Worm (Caenorhabditis elegans) whole organism, late embryonic: Measurements from ENCODE around the gene F45D3.1.

ENCODE experiments used
- F13H6.1 ChIP-seq: sonication (generic microtip); optimal IDR thresholded peaks from 2 replicates; lab custom pipeline; 2016; ENCODE audit warnings: missing genetic modification characterization, missing compliant biosample characterization
- K02D7.2 ChIP-seq: sonication (generic microtip); optimal IDR thresholded peaks from 2 replicates; lab custom pipeline; 2017; ENCODE audit warnings: mild to moderate bottlenecking, missing genetic modification characterization, missing compliant biosample characterization
- K09A11.1 ChIP-seq: sonication (generic microtip); optimal IDR thresholded peaks from 2 replicates; lab custom pipeline; 2017; ENCODE audit warnings: antibody characterized with exemption, mild to moderate bottlenecking, missing genetic modification characterization, missing compliant biosample characterization; ENCODE audit not compliant: insufficient read depth
- T23F11.4 ChIP-seq: fragments of 200-800 bp; sonication (Bioruptor generic); optimal IDR thresholded peaks from 2 replicates; lab custom pipeline; 2018; ENCODE audit warnings: mild to moderate bottlenecking, missing genetic modification characterization, missing compliant biosample characterization
- ahr-1 ChIP-seq: sonication (generic microtip); optimal IDR thresholded peaks from 2 replicates; lab custom pipeline; 2016; ENCODE audit warnings: missing genetic modification characterization, missing compliant biosample characterization
- ceh-18 ChIP-seq: sonication (generic microtip); optimal IDR thresholded peaks from 2 replicates; lab custom pipeline; 2016; ENCODE audit warnings: missing genetic modification characterization, missing compliant biosample characterization
- ceh-22 ChIP-seq: sonication (generic microtip); optimal IDR thresholded peaks from 2 replicates; lab custom pipeline; 2017; ENCODE audit warnings: missing biosample characterization, missing genetic modification characterization
- ceh-34 ChIP-seq: sonication (generic microtip); optimal IDR thresholded peaks from 2 replicates; lab custom pipeline; 2016; ENCODE audit warnings: mild to moderate bottlenecking, missing genetic modification characterization, missing compliant biosample characterization
- ceh-45 ChIP-seq: fragments of 200-800 bp; sonication (Bioruptor generic); IDR thresholded peaks from 2 replicates; pipeline ENCODE4 v1.3.6; 2022; ENCODE audit warnings: missing genetic modification reagents, missing genetic modification characterization, missing compliant biosample characterization
- ceh-9 ChIP-seq: sonication (generic microtip); optimal IDR thresholded peaks from 2 replicates; lab custom pipeline; 2016; ENCODE audit warnings: mild to moderate bottlenecking, missing genetic modification characterization, inconsistent platforms, missing compliant biosample characterization
- dmd-4 ChIP-seq: sonication (generic microtip); optimal IDR thresholded peaks from 2 replicates; lab custom pipeline; 2016; ENCODE audit warnings: borderline replicate concordance, missing genetic modification characterization, missing compliant biosample characterization
- elt-2 ChIP-seq: sonication (generic microtip); optimal IDR thresholded peaks from 2 replicates; lab custom pipeline; 2016; ENCODE audit warnings: missing genetic modification reagents, missing genetic modification characterization, missing compliant biosample characterization
- ets-4 ChIP-seq: sonication (generic microtip); optimal IDR thresholded peaks from 2 replicates; lab custom pipeline; 2016; ENCODE audit warnings: missing genetic modification characterization, missing compliant biosample characterization
- eyg-1 ChIP-seq: sonication (generic microtip); optimal IDR thresholded peaks from 2 replicates; lab custom pipeline; 2016; ENCODE audit warnings: missing genotype, missing genetic modification characterization, missing compliant biosample characterization
- fax-1 ChIP-seq: sonication (generic microtip); optimal IDR thresholded peaks from 2 replicates; lab custom pipeline; 2016; ENCODE audit warnings: missing genotype, missing genetic modification characterization, missing compliant biosample characterization
- fkh-10 ChIP-seq: fragments of 150-350 bp; optimal IDR thresholded peaks from 2 replicates; lab custom pipeline; 2014; ENCODE audit warnings: missing biosample characterization, missing genetic modification reagents, missing genetic modification characterization
- gmeb-2 ChIP-seq: sonication (generic microtip); optimal IDR thresholded peaks from 2 replicates; lab custom pipeline; 2016; ENCODE audit warnings: missing genetic modification characterization, inconsistent platforms, missing compliant biosample characterization
- hlh-30 ChIP-seq: sonication (generic microtip); optimal IDR thresholded peaks from 2 replicates; lab custom pipeline; 2017; ENCODE audit warnings: antibody characterized with exemption, missing genetic modification characterization, missing compliant biosample characterization; ENCODE audit not compliant: insufficient read depth
- hlh-8 ChIP-seq: sonication (generic microtip); optimal IDR thresholded peaks from 2 replicates; lab custom pipeline; 2016; ENCODE audit warnings: missing genotype, missing genetic modification characterization, missing compliant biosample characterization
- lin-11 ChIP-seq: fragments of 200-800 bp; sonication (Bioruptor generic); optimal IDR thresholded peaks from 2 replicates; lab custom pipeline; 2018; ENCODE audit warnings: mild to moderate bottlenecking, missing genetic modification characterization, missing compliant biosample characterization
- mec-3 ChIP-seq: sonication (generic microtip); optimal IDR thresholded peaks from 2 replicates; lab custom pipeline; 2016; ENCODE audit warnings: borderline replicate concordance, missing genetic modification characterization, missing compliant biosample characterization
- nhr-11 ChIP-seq: fragments of 150-350 bp; optimal IDR thresholded peaks from 2 replicates; lab custom pipeline; 2014; ENCODE audit warnings: missing biosample characterization, missing genetic modification characterization
- odd-2 ChIP-seq: sonication (generic microtip); optimal IDR thresholded peaks from 2 replicates; lab custom pipeline; 2017; ENCODE audit warnings: antibody characterized with exemption, mild to moderate bottlenecking, missing genetic modification characterization, missing compliant biosample characterization
- pat-9 ChIP-seq: fragments of 200-800 bp; sonication (Bioruptor generic); optimal IDR thresholded peaks from 2 replicates; lab custom pipeline; 2018; ENCODE audit warnings: mild to moderate bottlenecking, missing genetic modification characterization, moderate library complexity, missing compliant biosample characterization
- pax-1 ChIP-seq: fragments of 150-350 bp; optimal IDR thresholded peaks from 2 replicates; lab custom pipeline; 2014; ENCODE audit warnings: missing biosample characterization, missing genetic modification characterization
- pha-4 ChIP-seq: fragments of 150-350 bp; optimal IDR thresholded peaks from 2 replicates; lab custom pipeline; 2018; ENCODE audit warnings: missing biosample characterization, missing genetic modification reagents, missing genetic modification characterization
- pros-1 ChIP-seq: fragments of 150-350 bp; optimal IDR thresholded peaks from 2 replicates; lab custom pipeline; 2014; ENCODE audit warnings: missing biosample characterization, missing genetic modification reagents, missing genetic modification characterization
- rnt-1 ChIP-seq: sonication (generic microtip); optimal IDR thresholded peaks from 2 replicates; lab custom pipeline; 2016; ENCODE audit warnings: missing genetic modification characterization, missing compliant biosample characterization
- sdc-2 ChIP-seq: sonication (generic microtip); optimal IDR thresholded peaks from 2 replicates; lab custom pipeline; 2016; ENCODE audit warnings: missing genotype, missing genetic modification characterization, missing compliant biosample characterization
- sox-2 ChIP-seq: fragments of 200-800 bp; sonication (Bioruptor generic); IDR thresholded peaks from 2 replicates; pipeline ENCODE4 v1.3.6; 2022; ENCODE audit warnings: missing genetic modification reagents, missing genetic modification characterization, missing compliant biosample characterization
- tbx-2 ChIP-seq: sonication (generic microtip); optimal IDR thresholded peaks from 2 replicates; lab custom pipeline; 2016; ENCODE audit warnings: missing genetic modification characterization, missing compliant biosample characterization
- unc-3 ChIP-seq, 2 experiments: fragments of 200-800 bp in 1 of 2; sonication (Bioruptor generic) in 1 of 2; sonication (generic microtip) in 1 of 2; conservative IDR thresholded peaks in 1 of 2; optimal IDR thresholded peaks in 1 of 2; 2 replicates each; pipeline versions ENCODE4 v1.3.6 to Lab custom; 2016 to 2022; ENCODE audit warnings: missing compliant biosample characterization in 2 of 2, missing genetic modification characterization in 2 of 2, missing genetic modification reagents in 1 of 2
- unc-42 ChIP-seq: sonication (generic microtip); optimal IDR thresholded peaks from 2 replicates; lab custom pipeline; 2016; ENCODE audit warnings: missing genotype, missing genetic modification characterization, missing compliant biosample characterization
- unc-55 ChIP-seq: sonication (generic microtip); optimal IDR thresholded peaks from 2 replicates; lab custom pipeline; 2017; ENCODE audit warnings: missing biosample characterization, missing genetic modification reagents, missing genetic modification characterization
- zip-5 ChIP-seq: sonication (generic microtip); optimal IDR thresholded peaks from 2 replicates; lab custom pipeline; 2016; ENCODE audit warnings: missing genetic modification characterization, missing compliant biosample characterization
- ztf-16 ChIP-seq: sonication (generic microtip); optimal IDR thresholded peaks from 2 replicates; lab custom pipeline; 2017; ENCODE audit warnings: missing genetic modification characterization, missing compliant biosample characterization

F45D3.1 gene

DNA sequence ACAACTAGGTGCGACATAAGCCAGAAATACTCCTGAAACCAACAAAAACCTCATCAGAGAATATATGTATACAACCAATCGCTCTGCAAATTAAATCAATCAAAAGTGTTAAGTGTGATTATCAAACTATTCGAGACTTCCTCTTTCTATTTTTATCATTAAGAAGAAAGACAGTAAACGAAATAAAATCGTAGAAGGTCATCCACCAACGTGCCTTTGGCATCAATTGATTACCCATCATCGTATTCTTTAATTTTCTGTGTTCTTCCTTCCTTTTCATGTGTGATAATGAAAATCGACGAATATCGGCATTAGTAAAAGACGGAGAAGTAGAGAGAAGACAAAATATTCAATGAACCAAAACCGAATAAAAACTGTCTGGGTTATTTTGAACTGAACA lies 14.9 kb upstream of the F45D3.1 start:
- no peak for TF ChIP-seq zip-5 (tag; lab: Kevin White, UChicago)
- TF ChIP-seq ceh-45 (GFP tag; lab: Robert Waterston, UW) = no peak
- no peak for TF ChIP-seq ceh-9
- no peak for TF ChIP-seq rnt-1
- TF ChIP-seq odd-2 (tag; lab: Kevin White, UChicago) = no peak

DNA sequence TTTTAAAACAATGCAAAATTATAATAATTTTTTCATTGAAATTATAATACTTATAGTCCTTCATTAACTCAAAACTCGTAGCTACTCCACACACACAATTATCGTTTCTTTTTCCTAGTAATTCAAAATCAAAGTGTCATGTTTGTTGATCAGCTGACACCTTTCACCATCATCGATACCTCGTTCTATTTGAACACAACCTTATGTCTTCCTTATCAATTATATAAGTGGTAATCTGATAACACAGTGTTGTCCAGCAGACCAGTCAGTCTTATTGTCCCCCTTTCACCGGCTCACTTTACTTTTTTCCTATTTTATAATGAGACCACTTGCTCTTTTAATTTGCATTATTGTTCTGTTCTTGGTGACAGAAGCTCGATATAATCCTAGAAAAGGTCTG lies 14.1 kb upstream of the F45D3.1 start, which contains the start of the genes T28H10.2 and lgmn-1:
T28H10.2 (minus strand) TSS at position 177 of the 400 bp plus-strand sequence.
lgmn-1 (plus strand) TSS at position 284 of the 400 bp plus-strand sequence.
- TF ChIP-seq elt-2 (peak; percentile 89), gmeb-2 (tag; lab: Kevin White, UChicago) (no peak)

DNA sequence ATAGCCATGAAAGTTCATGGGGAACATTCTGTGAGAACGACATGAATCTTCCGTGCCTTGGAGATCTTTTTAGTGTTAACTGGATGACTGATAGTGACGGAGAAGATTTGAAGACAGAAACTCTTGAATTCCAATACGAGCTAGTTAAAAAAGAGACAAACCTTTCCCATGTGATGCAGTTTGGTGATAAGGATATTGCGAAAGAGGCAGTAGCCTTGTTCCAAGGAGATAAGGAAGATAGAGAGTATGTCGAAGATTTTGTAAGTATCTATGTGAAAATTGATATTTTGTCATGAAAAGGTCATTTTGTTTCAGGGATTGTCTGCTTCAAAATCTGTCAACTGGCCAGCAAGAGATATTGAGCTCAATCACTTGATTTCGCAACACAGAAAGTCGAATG lies 13.0 kb upstream of the F45D3.1 start:
- TF ChIP-seq hlh-8 (tag; lab: Kevin White, UChicago) = no peak
- no peak for TF ChIP-seq nhr-11 (tag; lab: Kevin White, UChicago)
- no peak for TF ChIP-seq hlh-30 (tag; lab: Kevin White, UChicago)
- TF ChIP-seq elt-2 = peak; percentile 67
- TF ChIP-seq ztf-16 (tag; lab: Kevin White, UChicago) = no peak

DNA sequence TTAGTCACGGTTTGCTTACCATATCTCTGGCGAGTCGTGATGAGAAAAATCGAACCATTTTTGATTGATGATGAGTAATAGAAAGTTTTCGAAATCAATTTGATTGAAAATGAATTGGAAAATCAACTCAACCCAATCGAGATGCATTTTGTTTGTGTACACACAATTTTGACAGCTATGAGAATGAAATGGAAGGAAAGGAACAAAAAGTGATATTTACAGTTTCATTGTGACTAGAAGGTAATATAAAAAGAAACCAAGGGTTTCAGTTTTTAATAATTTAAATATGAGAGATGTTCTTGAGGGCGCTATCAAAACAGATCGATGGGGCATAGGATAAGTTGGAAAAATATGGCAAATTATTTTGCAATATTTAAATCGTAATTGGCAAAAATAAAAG lies 9.7 kb upstream of the F45D3.1 start, which contains the start of gene cal-1:
cal-1 (minus strand) TSS at position 101 of the 400 bp plus-strand sequence.
- TF ChIP-seq F13H6.1 (tag; lab: Kevin White, UChicago) (no peak), unc-42 (no peak), pros-1 (tag; lab: Kevin White, UChicago) (no peak), K09A11.1 (tag; lab: Kevin White, UChicago) (no peak), tbx-2 (tag; lab: Kevin White, UChicago) (no peak), unc-55 (GFP tag; lab: Kevin White, UChicago) (no peak), ets-4 (tag; lab: Kevin White, UChicago) (no peak), pha-4 (tag; lab: Kevin White, UChicago) (no peak), sox-2 (GFP tag; lab: Robert Waterston, UW) (no peak), ahr-1 (tag; lab: Kevin White, UChicago) (no peak), pax-1 (tag; lab: Kevin White, UChicago) (no peak), lin-11 (tag; lab: Kevin White, UChicago) (no peak), eyg-1 (tag; lab: Kevin White, UChicago) (no peak), T23F11.4 (GFP tag; lab: Kevin White, UChicago) (no peak), rnt-1 (no peak), K02D7.2 (tag; lab: Kevin White, UChicago) (no peak)
- TF ChIP-seq, all 69 proteins: peak for 0

DNA sequence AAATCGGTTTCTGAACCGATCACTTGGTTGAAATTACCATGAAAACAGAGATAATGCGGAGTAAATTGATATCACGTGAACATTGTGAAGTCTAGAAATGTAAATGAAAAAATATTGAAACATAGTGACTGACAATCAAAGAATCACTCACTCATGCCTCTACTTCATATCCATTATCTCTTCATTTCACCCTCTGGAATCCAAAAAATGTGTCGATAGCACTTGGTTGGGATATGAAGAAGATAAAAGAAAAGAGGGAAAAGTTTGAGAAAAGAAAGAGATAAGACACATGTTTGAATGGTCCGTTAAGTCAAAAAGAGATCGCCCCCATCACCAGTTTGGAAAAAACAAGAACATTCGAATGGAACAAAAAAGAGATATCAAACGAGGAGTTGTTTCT lies 9.1 kb upstream of the F45D3.1 start:
- TF ChIP-seq pat-9 (tag; lab: Kevin White, UChicago) = no peak
- TF ChIP-seq fax-1 (tag; lab: Kevin White, UChicago) = no peak
- no peak for TF ChIP-seq mec-3
- no peak for TF ChIP-seq tbx-2 (tag; lab: Kevin White, UChicago)
- TF ChIP-seq ceh-18 (tag; lab: Kevin White, UChicago) = peak; percentile 54
- TF ChIP-seq unc-55 (GFP tag; lab: Kevin White, UChicago) = peak; percentile 57
- TF ChIP-seq sdc-2 = no peak

DNA sequence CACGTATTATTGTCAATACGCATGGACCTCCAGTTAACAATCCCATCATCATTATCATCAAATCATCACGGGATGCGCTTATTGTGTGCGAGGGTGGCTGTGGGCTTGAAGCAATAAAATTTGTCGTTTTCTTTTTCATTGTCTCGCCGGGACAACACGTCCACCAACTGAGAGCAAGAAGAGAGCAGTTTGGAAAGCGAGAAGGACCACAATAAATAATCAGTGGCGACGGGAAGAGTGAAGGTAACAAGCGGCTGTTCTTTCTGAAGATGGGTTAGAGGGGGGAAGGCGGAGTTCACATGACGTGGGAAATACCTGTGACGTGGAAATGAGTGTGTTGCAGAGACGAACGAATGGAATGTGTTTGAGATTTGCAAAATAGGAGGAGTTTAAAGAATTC lies 8.1 kb upstream of the F45D3.1 start:
- TF ChIP-seq lin-11 (tag; lab: Kevin White, UChicago) = no peak
- no peak for TF ChIP-seq pros-1 (tag; lab: Kevin White, UChicago)
- no peak for TF ChIP-seq unc-3 (GFP tag; conservative IDR thresholded peaks at IDR 0.05; lab: Robert Waterston, UW)
- no peak for TF ChIP-seq unc-3 (tag; optimal IDR thresholded peaks at IDR 0.05; lab: Kevin White, UChicago)
- TF ChIP-seq fkh-10 (GFP tag; lab: Kevin White, UChicago) = no peak
- TF ChIP-seq ztf-16 (tag; lab: Kevin White, UChicago) = no peak
- TF ChIP-seq T23F11.4 (GFP tag; lab: Kevin White, UChicago) = no peak
- TF ChIP-seq K02D7.2 (tag; lab: Kevin White, UChicago) = no peak
- TF ChIP-seq dmd-4 (tag; lab: Kevin White, UChicago) = no peak
- no peak for TF ChIP-seq pax-1 (tag; lab: Kevin White, UChicago)
- TF ChIP-seq ceh-22 (tag; lab: Kevin White, UChicago) = no peak
- TF ChIP-seq unc-55 (GFP tag; lab: Kevin White, UChicago) = peak; percentile 75
- TF ChIP-seq ceh-18 (tag; lab: Kevin White, UChicago) = peak; percentile 86
- no peak for TF ChIP-seq unc-42
- peak; percentile 88 for TF ChIP-seq rnt-1
- no peak for TF ChIP-seq ceh-9
- TF ChIP-seq ceh-34 (tag; lab: Kevin White, UChicago) = peak; percentile 0
- TF ChIP-seq, all 69 proteins: peak for 4
